Fruit fly (Drosophila melanogaster) whole organism, embryonic: Measurements from ENCODE around the gene CG9328.

Experiments used
- Atf6 ChIP-seq: fragments of 200-800 bp; sonication (Bioruptor generic); IDR thresholded peaks from 2 replicates; pipeline ENCODE4 v1.3.6; 2022; ENCODE audit warnings: missing biosample characterization, missing genetic modification characterization
- CG11456 ChIP-seq: fragments of 200-800 bp; sonication (Bioruptor generic); IDR thresholded peaks from 3 replicates; pipeline ENCODE4 v1.3.6; 2022; ENCODE audit warnings: missing biosample characterization, missing genetic modification characterization
- CG11560 ChIP-seq: fragments of 200-800 bp; sonication (Bioruptor generic); IDR thresholded peaks from 3 replicates; pipeline ENCODE4 v1.3.6; 2022; ENCODE audit warnings: missing biosample characterization, missing genetic modification characterization
- CG11695 ChIP-seq: fragments of 200-800 bp; sonication (Bioruptor generic); IDR thresholded peaks from 3 replicates; pipeline ENCODE4 v1.3.6; 2022; ENCODE audit warnings: missing biosample characterization, missing genetic modification characterization
- CG12155 ChIP-seq: fragments of 200-800 bp; sonication (Bioruptor generic); optimal IDR thresholded peaks from 3 replicates; lab custom pipeline; 2016; ENCODE audit warnings: missing biosample characterization, missing genetic modification characterization
- CG12236 ChIP-seq: fragments of 200-800 bp; sonication (Bioruptor generic); optimal IDR thresholded peaks from 2 replicates; lab custom pipeline; 2016; ENCODE audit warnings: missing biosample characterization, missing genetic modification characterization
- CG1602 ChIP-seq: fragments of 200-800 bp; sonication (Bioruptor generic); optimal IDR thresholded peaks from 3 replicates; lab custom pipeline; 2016; ENCODE audit warnings: missing biosample characterization, missing genetic modification characterization
- CG2120 ChIP-seq: fragments of 200-800 bp; sonication (Bioruptor generic); optimal IDR thresholded peaks from 3 replicates; lab custom pipeline; 2016; ENCODE audit warnings: missing biosample characterization, missing genetic modification characterization
- CG3065 ChIP-seq: fragments of 200-800 bp; sonication (Bioruptor generic); optimal IDR thresholded peaks from 2 replicates; lab custom pipeline; 2016; ENCODE audit warnings: missing biosample characterization, missing genetic modification characterization
- CG5953 ChIP-seq: fragments of 200-800 bp; sonication (Bioruptor generic); IDR thresholded peaks from 2 replicates; pipeline ENCODE4 v1.3.6; 2022; ENCODE audit warnings: missing biosample characterization, missing genetic modification characterization
- CG6689 ChIP-seq: fragments of 200-800 bp; sonication (Bioruptor generic); IDR thresholded peaks from 2 replicates; pipeline ENCODE4 v1.3.6; 2022; ENCODE audit warnings: missing biosample characterization, missing genetic modification characterization
- CG7372 ChIP-seq: fragments of 200-800 bp; sonication (Bioruptor generic); IDR thresholded peaks from 2 replicates; pipeline ENCODE4 v1.3.6; 2022; ENCODE audit warnings: missing biosample characterization, missing genetic modification characterization
- CG9437 ChIP-seq: fragments of 200-800 bp; sonication (Bioruptor generic); optimal IDR thresholded peaks from 2 replicates; lab custom pipeline; 2018; ENCODE audit warnings: missing biosample characterization, mild to moderate bottlenecking, missing genetic modification characterization
- CG9932 ChIP-seq: fragments of 200-800 bp; sonication (Bioruptor generic); IDR thresholded peaks from 2 replicates; pipeline ENCODE4 v1.3.6; 2022; ENCODE audit warnings: missing biosample characterization, missing genetic modification characterization
- CHES-1-like ChIP-seq: fragments of 200-800 bp; sonication (Bioruptor generic); optimal IDR thresholded peaks from 2 replicates; lab custom pipeline; 2016; ENCODE audit warnings: missing biosample characterization, missing genetic modification characterization
- Dad ChIP-seq: fragments of 200-800 bp; sonication (Bioruptor generic); optimal IDR thresholded peaks from 3 replicates; lab custom pipeline; 2016; ENCODE audit warnings: missing biosample characterization, missing genetic modification characterization
- Doc3 ChIP-seq: fragments of 200-800 bp; sonication (Bioruptor generic); IDR thresholded peaks from 3 replicates; pipeline ENCODE4 v1.3.6; 2022; ENCODE audit warnings: missing biosample characterization, missing genetic modification characterization; ENCODE audit not compliant: partially characterized antibody
- HLH3B ChIP-seq: fragments of 200-800 bp; sonication (Bioruptor generic); IDR thresholded peaks from 2 replicates; pipeline ENCODE4 v1.3.6; 2022; ENCODE audit warnings: missing biosample characterization, missing genetic modification characterization
- HLHmδ ChIP-seq: fragments of 200-800 bp; sonication (Bioruptor generic); optimal IDR thresholded peaks from 2 replicates; lab custom pipeline; 2018; ENCODE audit warnings: missing biosample characterization, mild to moderate bottlenecking, missing genetic modification characterization, moderate library complexity
- Hr3 ChIP-seq: fragments of 200-800 bp; sonication (Bioruptor generic); optimal IDR thresholded peaks from 3 replicates; lab custom pipeline; 2016; ENCODE audit warnings: missing biosample characterization, missing genetic modification characterization
- Hr51 ChIP-seq, 2 experiments: fragments of 200-800 bp; sonication (Bioruptor generic); optimal IDR thresholded peaks; 2 replicates in 1 of 2; 3 replicates in 1 of 2; lab custom pipeline; 2016 to 2018; ENCODE audit warnings: missing biosample characterization in 2 of 2, missing genetic modification characterization in 2 of 2, mild to moderate bottlenecking in 1 of 2, moderate library complexity in 1 of 2
- Kr ChIP-seq: fragments of 200-800 bp; sonication (Bioruptor generic); optimal IDR thresholded peaks from 2 replicates; lab custom pipeline; 2017; ENCODE audit warnings: missing biosample characterization, mild to moderate bottlenecking, missing genetic modification characterization
- MBD-R2 ChIP-seq: fragments of 200-800 bp; sonication (Bioruptor generic); IDR thresholded peaks from 2 replicates; pipeline ENCODE4 v1.3.6; 2022; ENCODE audit warnings: missing biosample characterization, missing genetic modification characterization
- Med ChIP-seq: fragments of 200-800 bp; sonication (Bioruptor generic); peaks from one replicate; lab custom pipeline; 2016; ENCODE audit warnings: missing biosample characterization, missing genetic modification characterization, mild to moderate bottlenecking, inconsistent platforms, moderate library complexity
- Oaz ChIP-seq: fragments of 200-800 bp; sonication (Bioruptor generic); IDR thresholded peaks from 2 replicates; pipeline ENCODE4 v1.3.6; 2022; ENCODE audit warnings: missing biosample characterization, missing genetic modification characterization
- Oli ChIP-seq: fragments of 200-800 bp; sonication (Bioruptor generic); optimal IDR thresholded peaks from 2 replicates; lab custom pipeline; 2018; ENCODE audit warnings: missing biosample characterization, mild to moderate bottlenecking, missing genetic modification characterization, moderate library complexity
- Optix ChIP-seq: fragments of 200-800 bp; sonication (Bioruptor generic); IDR thresholded peaks from 3 replicates; pipeline ENCODE4 v1.3.6; 2022; ENCODE audit warnings: missing biosample characterization, missing genetic modification characterization
- Rfx ChIP-seq: fragments of 200-800 bp; sonication (Bioruptor generic); IDR thresholded peaks from 2 replicates; pipeline ENCODE4 v1.3.6; 2022; ENCODE audit warnings: missing biosample characterization, missing genetic modification characterization
- Taf1 ChIP-seq: fragments of 200-800 bp; sonication (Bioruptor generic); IDR thresholded peaks from 2 replicates; pipeline ENCODE4 v1.3.6; 2022; ENCODE audit warnings: missing biosample characterization, missing genetic modification characterization
- ase ChIP-seq: fragments of 200-800 bp; sonication (Bioruptor generic); IDR thresholded peaks from 3 replicates; pipeline ENCODE4 v1.3.6; 2022; ENCODE audit warnings: missing biosample characterization, missing genetic modification characterization
- btn ChIP-seq: fragments of 200-800 bp; sonication (Bioruptor generic); optimal IDR thresholded peaks from 2 replicates; lab custom pipeline; 2016; ENCODE audit warnings: missing biosample characterization, missing genetic modification characterization
- corto ChIP-seq: fragments of 200-800 bp; sonication (Bioruptor generic); optimal IDR thresholded peaks from 2 replicates; lab custom pipeline; 2016; ENCODE audit warnings: missing biosample characterization, mild to moderate bottlenecking, missing genetic modification characterization, moderate library complexity
- crol ChIP-seq: fragments of 200-800 bp; sonication (Bioruptor generic); IDR thresholded peaks from 2 replicates; pipeline ENCODE4 v1.3.6; 2022; ENCODE audit warnings: missing biosample characterization, missing genetic modification characterization
- cwo ChIP-seq: fragments of 200-800 bp; sonication (Bioruptor generic); optimal IDR thresholded peaks from 3 replicates; lab custom pipeline; 2017; ENCODE audit warnings: missing biosample characterization, missing genetic modification characterization, mild to moderate bottlenecking, moderate library complexity, missing genetic modification reagents
- danr ChIP-seq: fragments of 200-800 bp; sonication (Bioruptor generic); IDR thresholded peaks from 2 replicates; pipeline ENCODE4 v1.3.6; 2022; ENCODE audit warnings: missing biosample characterization, missing genetic modification characterization
- dimm ChIP-seq: fragments of 200-800 bp; sonication (Bioruptor generic); IDR thresholded peaks from 2 replicates; pipeline ENCODE4 v1.3.6; 2022; ENCODE audit warnings: missing biosample characterization, missing genetic modification characterization
- disco-r ChIP-seq: fragments of 200-800 bp; sonication (Bioruptor generic); optimal IDR thresholded peaks from 2 replicates; lab custom pipeline; 2016; ENCODE audit warnings: missing biosample characterization, missing genetic modification characterization
- en ChIP-seq: fragments of 200-800 bp; sonication (Bioruptor generic); optimal IDR thresholded peaks from 2 replicates; lab custom pipeline; 2016; ENCODE audit warnings: missing biosample characterization, missing genetic modification characterization
- hth ChIP-seq: fragments of >200 bp; optimal IDR thresholded peaks from 2 replicates; lab custom pipeline; 2017; ENCODE audit warnings: inconsistent platforms
- lab ChIP-seq: fragments of 200-800 bp; sonication (Bioruptor generic); optimal IDR thresholded peaks from 3 replicates; lab custom pipeline; 2017; ENCODE audit warnings: missing biosample characterization, missing genetic modification characterization, mild to moderate bottlenecking, moderate library complexity, missing genetic modification reagents
- prd ChIP-seq, 3 experiments: fragments of >200 bp in 2 of 3; fragments of 200-800 bp in 1 of 3; sonication (Bioruptor generic) in 1 of 3; optimal IDR thresholded peaks in 2 of 3; IDR thresholded peaks in 1 of 3; 2 replicates in 2 of 3; 3 replicates in 1 of 3; pipeline versions ENCODE4 v1.3.6 to Lab custom; 2017 to 2022; ENCODE audit warnings: missing biosample characterization in 1 of 3, missing genetic modification characterization in 1 of 3
- pros ChIP-seq: fragments of 200-800 bp; sonication (Bioruptor generic); optimal IDR thresholded peaks from 3 replicates; lab custom pipeline; 2019; ENCODE audit warnings: missing biosample characterization, mild to moderate bottlenecking, missing genetic modification characterization, moderate library complexity
- psq ChIP-seq: fragments of 200-800 bp; sonication (Bioruptor generic); optimal IDR thresholded peaks from 2 replicates; lab custom pipeline; 2017; ENCODE audit warnings: missing biosample characterization, missing genetic modification characterization
- pum ChIP-seq: fragments of 200-800 bp; sonication (Bioruptor generic); optimal IDR thresholded peaks from 2 replicates; lab custom pipeline; 2016; ENCODE audit warnings: missing biosample characterization, missing genetic modification characterization
- rib ChIP-seq: fragments of 200-800 bp; sonication (Bioruptor generic); IDR thresholded peaks from 2 replicates; pipeline ENCODE4 v1.3.6; 2022; ENCODE audit warnings: missing biosample characterization, missing genetic modification characterization
- ro ChIP-seq: fragments of 200-800 bp; sonication (Bioruptor generic); IDR thresholded peaks from 2 replicates; pipeline ENCODE4 v1.3.6; 2022; ENCODE audit warnings: missing biosample characterization, missing genetic modification characterization
- tap ChIP-seq: fragments of 200-800 bp; optimal IDR thresholded peaks from 3 replicates; lab custom pipeline; 2019; ENCODE audit warnings: missing biosample characterization, mild to moderate bottlenecking, missing genetic modification characterization, moderate library complexity
- tin ChIP-seq: fragments of 200-800 bp; sonication (Bioruptor generic); optimal IDR thresholded peaks from 3 replicates; lab custom pipeline; 2016; ENCODE audit warnings: missing biosample characterization, missing genetic modification characterization
- vnd ChIP-seq: fragments of 200-800 bp; sonication (Bioruptor generic); IDR thresholded peaks from 3 replicates; pipeline ENCODE4 v1.3.6; 2022; ENCODE audit warnings: missing biosample characterization, missing genetic modification characterization; ENCODE audit not compliant: partially characterized antibody

CG9328 gene

dm6 chr2L:20799991-20800897 lies 2.7 kb downstream of the CG9328 start (continued):
- TF ChIP-seq Oli (tag; lab: Kevin White, UChicago) (peak; percentile 64), vnd (GFP tag; lab: Robert Waterston, UW) (no peak), CG9932 (peak; percentile 87), pum (peak; percentile 61), Kr (GFP tag; lab: Kevin White, UChicago) (no peak), btn (GFP tag; lab: Kevin White, UChicago) (peak; percentile 61), CG11560 (tag; lab: Robert Waterston, UW) (peak; percentile 61; the same call in 2 of the 3 replicates), en (GFP tag; lab: Kevin White, UChicago) (peak; percentile 71), Med (GFP tag; lab: Kevin White, UChicago) (peak; percentile 99), Hr51 (GFP tag; optimal IDR thresholded peaks at IDR 0.05; lab: Kevin White, UChicago) (peak; percentile 62 to 75), Dad (GFP tag; lab: Kevin White, UChicago) (peak; percentile 67), danr (GFP tag; lab: Robert Waterston, UW) (0 out of 2 replicates have a peak, but pooled peaks have one; percentile 29), Atf6 (GFP tag; lab: Robert Waterston, UW) (peak; percentile 83), rib (peak; percentile 75), tap (peak; percentile 57)

- TF ChIP-seq Oaz (GFP tag; lab: Robert Waterston, UW) = no peak
- TF ChIP-seq disco-r = no peak
- TF ChIP-seq Doc3 (GFP tag; lab: Robert Waterston, UW) = no peak
- TF ChIP-seq cwo (GFP tag; lab: Kevin White, UChicago) = no peak
- TF ChIP-seq CG7372 (GFP tag; lab: Robert Waterston, UW) = no peak
- TF ChIP-seq Optix (GFP tag; lab: Robert Waterston, UW) = no peak
- TF ChIP-seq dimm = no peak
- no peak for TF ChIP-seq CG5953 (GFP tag; lab: Robert Waterston, UW)
- no peak for TF ChIP-seq Hr3 (GFP tag; lab: Kevin White, UChicago)
- TF ChIP-seq CG12155 = no peak
- TF ChIP-seq ro = no peak
- no peak for TF ChIP-seq corto (GFP tag; lab: Kevin White, UChicago)
- no peak for TF ChIP-seq CG9437 (GFP tag; lab: Kevin White, UChicago)
- TF ChIP-seq hth (lab: Kevin White, UChicago) = no peak
- no peak for TF ChIP-seq psq (GFP tag; lab: Kevin White, UChicago)
- TF ChIP-seq prd (optimal IDR thresholded peaks at IDR 0.05; lab: Kevin White, UChicago) = no peak
- TF ChIP-seq prd (GFP tag; IDR thresholded peaks at IDR 0.05; lab: Robert Waterston, UW) = no peak
- TF ChIP-seq CG1602 (GFP tag; lab: Kevin White, UChicago) = no peak
- peak; percentile 46; the same call in 2 of the 3 replicates for TF ChIP-seq CG11456 (GFP tag; lab: Robert Waterston, UW)
- TF ChIP-seq Rfx (GFP tag; lab: Robert Waterston, UW) = no peak; the same call in none of the 2 replicates
- TF ChIP-seq tin (GFP tag; lab: Kevin White, UChicago) = no peak
- TF ChIP-seq HLH3B = no peak
- 0 out of 2 replicates have a peak, but pooled peaks have one; percentile 14 for TF ChIP-seq MBD-R2
- no peak for TF ChIP-seq pros (GFP tag; lab: Kevin White, UChicago)
- TF ChIP-seq CG12236 (GFP tag; lab: Kevin White, UChicago) = no peak
- TF ChIP-seq CG6689 (GFP tag; lab: Robert Waterston, UW) = peak; percentile 65
- no peak for TF ChIP-seq CG3065 (GFP tag; lab: Kevin White, UChicago)
- peak; percentile 30 for TF ChIP-seq lab (GFP tag; lab: Kevin White, UChicago)
- peak; percentile 71 for TF ChIP-seq crol (GFP tag; lab: Robert Waterston, UW)
- no peak for TF ChIP-seq HLHmδ
- no peak for TF ChIP-seq CG2120 (GFP tag; lab: Kevin White, UChicago)
- TF ChIP-seq CHES-1-like (GFP tag; lab: Kevin White, UChicago) = no peak
- TF ChIP-seq CG11695 = no peak
- TF ChIP-seq ase (GFP tag; lab: Robert Waterston, UW) = no peak
- TF ChIP-seq Taf1 (GFP tag; lab: Robert Waterston, UW) = 0 out of 2 replicates have a peak, but pooled peaks have one; percentile 8
Measured at dm6 chr2L:20801801-20802200, 4.3 kb downstream of the CG9328 start.
